Worm (Caenorhabditis elegans): ENCODE measurements around the gene arp-11.

arp-11 gene

ce11 chrIV:7870451-7870850 is 31.6 kb downstream of the arp-11 start, which contains the start of gene T06C10.3:
Gene T06C10.3 (plus strand): TSS chrIV:7870751.
- TF ChIP-seq hlh-15 (tag; optimal IDR thresholded peaks at IDR 0.05): no peak
- no peak for TF ChIP-seq F13H6.1 (tag; optimal IDR thresholded peaks at IDR 0.05)
- no peak for TF ChIP-seq T23F11.4 (GFP tag; optimal IDR thresholded peaks at IDR 0.05)
- no peak for TF ChIP-seq sdc-2 (tag; optimal IDR thresholded peaks at IDR 0.05)
- TF ChIP-seq ref-2 (tag; optimal IDR thresholded peaks at IDR 0.05): no peak
- no peak for TF ChIP-seq ceh-48 (tag; optimal IDR thresholded peaks at IDR 0.05)
- no peak for TF ChIP-seq ttx-3 (tag; optimal IDR thresholded peaks at IDR 0.05)

ce11 chrIV:7868607-7869006 is 33.5 kb downstream of the arp-11 start, which contains the start of gene flp-10:
Gene flp-10 (plus strand): TSS chrIV:7868907.
- TF ChIP-seq C38D4.7 (GFP tag; optimal IDR thresholded peaks at IDR 0.05) (no peak), sox-2 (GFP tag; IDR thresholded peaks at IDR 0.05) (no peak), ref-2 (tag; optimal IDR thresholded peaks at IDR 0.05) (no peak)

- no peak for TF ChIP-seq ceh-45 (GFP tag; IDR thresholded peaks at IDR 0.05)
- no peak for TF ChIP-seq ceh-31 (tag; optimal IDR thresholded peaks at IDR 0.05)
- no peak for TF ChIP-seq eyg-1 (tag; optimal IDR thresholded peaks at IDR 0.05)
- TF ChIP-seq fax-1 (tag; optimal IDR thresholded peaks at IDR 0.05): no peak
- TF ChIP-seq syd-9 (tag; optimal IDR thresholded peaks at IDR 0.05): no peak
- TF ChIP-seq nhr-11 (tag; optimal IDR thresholded peaks at IDR 0.05): no peak
- no peak for TF ChIP-seq pha-4 (tag; optimal IDR thresholded peaks at IDR 0.05)
- no peak for TF ChIP-seq rnt-1 (tag; optimal IDR thresholded peaks at IDR 0.05)
- no peak for TF ChIP-seq zip-5 (tag; optimal IDR thresholded peaks at IDR 0.05)
- no peak for TF ChIP-seq ceh-34 (tag; optimal IDR thresholded peaks at IDR 0.05)
- TF ChIP-seq hlh-30 (tag; optimal IDR thresholded peaks at IDR 0.05; ENCODE audit: insufficient read depth): no peak
Observed at ce11 chrIV:7851291-7851690, 50.8 kb downstream of the arp-11 start.

ce11 chrIV:7850329-7850728 is 51.7 kb downstream of the arp-11 start:
- no peak for TF ChIP-seq Y22D7AL.16 (tag; optimal IDR thresholded peaks at IDR 0.05)
- no peak for TF ChIP-seq C08G9.2 (tag; optimal IDR thresholded peaks at IDR 0.05)
